Fruit fly (Drosophila melanogaster): ENCODE data around the gene plh.

The plh gene

dm6 chr3R:5010153-5010552, 678 bp downstream of the plh start (continued):
- peak; percentile 82 for TF ChIP-seq mam (GFP tag; optimal IDR thresholded peaks at IDR 0.05)
- TF ChIP-seq CG15696 (tag; optimal IDR thresholded peaks at IDR 0.05) = peak; percentile 59
- peak; percentile 88 for TF ChIP-seq CG1647 (GFP tag; optimal IDR thresholded peaks at IDR 0.05)
- peak; percentile 81 to 91 for TF ChIP-seq chif (GFP tag; optimal IDR thresholded peaks at IDR 0.05)
- TF ChIP-seq CG14860 (GFP tag; IDR thresholded peaks at IDR 0.05; ENCODE audit: partially characterized antibody) = no peak
- peak; percentile 86 for TF ChIP-seq maf-S (GFP tag; optimal IDR thresholded peaks at IDR 0.05)
- TF ChIP-seq CG8944 (GFP tag; optimal IDR thresholded peaks at IDR 0.05) = peak; percentile 85
- TF ChIP-seq CG12659 (GFP tag; optimal IDR thresholded peaks at IDR 0.05) = peak; percentile 93
- TF ChIP-seq CG18011 (GFP tag; optimal IDR thresholded peaks at IDR 0.05) = peak; percentile 60
- TF ChIP-seq CG17568 (GFP tag; optimal IDR thresholded peaks at IDR 0.05) = peak; percentile 85
- peak; percentile 82 for TF ChIP-seq peb (GFP tag; IDR thresholded peaks at IDR 0.05)
- TF ChIP-seq D19B (GFP tag; optimal IDR thresholded peaks at IDR 0.05) = peak; percentile 50
- peak; percentile 86 for TF ChIP-seq tio (GFP tag; optimal IDR thresholded peaks at IDR 0.05)
- TF ChIP-seq Elba2 (GFP tag; optimal IDR thresholded peaks at IDR 0.05) = no peak
- peak; percentile 94 for TF ChIP-seq ase (GFP tag; IDR thresholded peaks at IDR 0.05)
- TF ChIP-seq amos (GFP tag; IDR thresholded peaks at IDR 0.05; ENCODE audit: partially characterized antibody) = no peak
- peak; percentile 32 for TF ChIP-seq CG4282 (GFP tag; optimal IDR thresholded peaks at IDR 0.05)
- peak; percentile 79; the same call in 3 of the 4 replicates for TF ChIP-seq Gug (GFP tag; IDR thresholded peaks at IDR 0.05)
- TF ChIP-seq CG18476 (GFP tag; optimal IDR thresholded peaks at IDR 0.05) = peak; percentile 80
- TF ChIP-seq CG12769 (tag; optimal IDR thresholded peaks at IDR 0.05) = peak; percentile 87
- peak; percentile 93 for TF ChIP-seq CG11695 (GFP tag; IDR thresholded peaks at IDR 0.05)
- peak; percentile 77 for TF ChIP-seq cwo (GFP tag; optimal IDR thresholded peaks at IDR 0.05)
- peak; percentile 3 for TF ChIP-seq TFAM (GFP tag; optimal IDR thresholded peaks at IDR 0.05)
- TF ChIP-seq Trl (optimal IDR thresholded peaks at IDR 0.05) = no peak
- peak; percentile 90 for TF ChIP-seq Trl (GFP tag; optimal IDR thresholded peaks at IDR 0.05)
- TF ChIP-seq CHES-1-like (GFP tag; optimal IDR thresholded peaks at IDR 0.05) = peak; percentile 79
- peak; percentile 91 for TF ChIP-seq ken (GFP tag; IDR thresholded peaks at IDR 0.05)
- TF ChIP-seq sc (optimal IDR thresholded peaks at IDR 0.05) = no peak
- peak; percentile 83 for TF ChIP-seq sc (GFP tag; optimal IDR thresholded peaks at IDR 0.05)
- peak; percentile 94 for TF ChIP-seq Ptx1 (GFP tag; IDR thresholded peaks at IDR 0.05)
- peak; percentile 83 for TF ChIP-seq NC2β (GFP tag; optimal IDR thresholded peaks at IDR 0.05)
- peak; percentile 94 for TF ChIP-seq Xrp1 (GFP tag; IDR thresholded peaks at IDR 0.05)
- peak; percentile 87 for TF ChIP-seq pb (GFP tag; optimal IDR thresholded peaks at IDR 0.05)
- TF ChIP-seq slbo (GFP tag; IDR thresholded peaks at IDR 0.05) = peak; percentile 84
- peak; percentile 59 for TF ChIP-seq CG31365 (tag; optimal IDR thresholded peaks at IDR 0.05)
- peak; percentile 48; the same call in 1 of the 2 replicates for TF ChIP-seq cas (GFP tag; IDR thresholded peaks at IDR 0.05)
- peak; percentile 90 for TF ChIP-seq H15 (GFP tag; IDR thresholded peaks at IDR 0.05)
- peak; percentile 84 for TF ChIP-seq CG10267 (tag; optimal IDR thresholded peaks at IDR 0.05)
- no peak for TF ChIP-seq hbn (GFP tag; IDR thresholded peaks at IDR 0.05; ENCODE audit: partially characterized antibody)
- TF ChIP-seq CG4617 (GFP tag; optimal IDR thresholded peaks at IDR 0.05; ENCODE audit: borderline replicate concordance) = peak; percentile 72
- TF ChIP-seq Blimp-1 (GFP tag; optimal IDR thresholded peaks at IDR 0.05) = peak; percentile 92
- peak; percentile 41; the same call in 1 of the 2 replicates for TF ChIP-seq GATAe (GFP tag; conservative IDR thresholded peaks at IDR 0.05)
- no peak for TF ChIP-seq pan (optimal IDR thresholded peaks at IDR 0.05)
- peak in 1 of 2 experiments; percentile 94 for TF ChIP-seq pan (GFP tag; optimal IDR thresholded peaks at IDR 0.05 in 1 of 2, IDR thresholded peaks at IDR 0.05 in 1 of 2)
- peak; percentile 87 for TF ChIP-seq HHEX (GFP tag; optimal IDR thresholded peaks at IDR 0.05)
- TF ChIP-seq CG33557 (GFP tag; optimal IDR thresholded peaks at IDR 0.05) = peak; percentile 82
- TF ChIP-seq az2 (GFP tag; optimal IDR thresholded peaks at IDR 0.05) = peak; percentile 94
- peak; percentile 36 for TF ChIP-seq pros (GFP tag; optimal IDR thresholded peaks at IDR 0.05)
- TF ChIP-seq Lhr (GFP tag; optimal IDR thresholded peaks at IDR 0.05) = peak; percentile 80
- TF ChIP-seq CG10321 (GFP tag; IDR thresholded peaks at IDR 0.05) = peak; percentile 70
- TF ChIP-seq CG10147 (GFP tag; optimal IDR thresholded peaks at IDR 0.05) = peak; percentile 86
